Fruit fly (Drosophila melanogaster) whole organism, embryonic: ENCODE results near the gene CG8861.

Experiments
- B-H2 ChIP-seq: fragments of 200-800 bp; sonication (Bioruptor generic); optimal IDR thresholded peaks from 2 replicates; lab custom pipeline; 2018; ENCODE audit warnings: missing biosample characterization, mild to moderate bottlenecking, missing genetic modification characterization
- CG10543 ChIP-seq: fragments of 200-800 bp; sonication (Bioruptor generic); optimal IDR thresholded peaks from 3 replicates; lab custom pipeline; 2017; ENCODE audit warnings: missing biosample characterization, mild to moderate bottlenecking, missing genetic modification characterization, moderate library complexity
- CG11398 ChIP-seq: fragments of 200-800 bp; sonication (Bioruptor generic); optimal IDR thresholded peaks from 2 replicates; lab custom pipeline; 2016; ENCODE audit warnings: missing biosample characterization, missing genetic modification characterization
- CG12391 ChIP-seq: fragments of 200-800 bp; sonication (Bioruptor generic); optimal IDR thresholded peaks from 3 replicates; lab custom pipeline; 2018; ENCODE audit warnings: missing biosample characterization, mild to moderate bottlenecking, missing genetic modification characterization, moderate library complexity
- CG13624 ChIP-seq: fragments of 200-800 bp; sonication (Bioruptor generic); optimal IDR thresholded peaks from 2 replicates; lab custom pipeline; 2016; ENCODE audit warnings: missing biosample characterization, missing genetic modification characterization
- CG14441 ChIP-seq: fragments of 200-800 bp; sonication (Bioruptor generic); IDR thresholded peaks from 2 replicates; pipeline ENCODE4 v1.3.6; 2022; ENCODE audit warnings: missing biosample characterization, missing genetic modification characterization
- CG15479 ChIP-seq: fragments of 200-800 bp; sonication (Bioruptor generic); optimal IDR thresholded peaks from 3 replicates; lab custom pipeline; 2019; ENCODE audit warnings: missing biosample characterization, mild to moderate bottlenecking, missing genetic modification characterization, moderate library complexity
- CG17568 ChIP-seq: fragments of 200-800 bp; sonication (Bioruptor generic); optimal IDR thresholded peaks from 2 replicates; lab custom pipeline; 2018; ENCODE audit warnings: missing biosample characterization, mild to moderate bottlenecking, missing genetic modification characterization, moderate library complexity
- CG2678 ChIP-seq: fragments of 200-800 bp; sonication (Bioruptor generic); optimal IDR thresholded peaks from 3 replicates; lab custom pipeline; 2019; ENCODE audit warnings: missing biosample characterization, mild to moderate bottlenecking, missing genetic modification characterization, moderate library complexity
- CG2889 ChIP-seq: fragments of 200-800 bp; sonication (Bioruptor generic); IDR thresholded peaks from 3 replicates; pipeline ENCODE4 v1.3.6; 2022; ENCODE audit warnings: missing biosample characterization, missing genetic modification characterization
- CG33213 ChIP-seq: fragments of 200-800 bp; sonication (Bioruptor generic); optimal IDR thresholded peaks from 3 replicates; lab custom pipeline; 2016; ENCODE audit warnings: missing biosample characterization, missing genetic modification characterization
- CG3838 ChIP-seq: fragments of 200-800 bp; sonication (Bioruptor generic); optimal IDR thresholded peaks from 3 replicates; lab custom pipeline; 2016; ENCODE audit warnings: missing biosample characterization, missing genetic modification characterization
- CG4707 ChIP-seq: fragments of 200-800 bp; sonication (Bioruptor generic); optimal IDR thresholded peaks from 2 replicates; lab custom pipeline; 2018; ENCODE audit warnings: missing biosample characterization, mild to moderate bottlenecking, missing genetic modification characterization, moderate library complexity
- CG6854 ChIP-seq: fragments of 200-800 bp; sonication (Bioruptor generic); optimal IDR thresholded peaks from 3 replicates; lab custom pipeline; 2017; ENCODE audit warnings: missing biosample characterization, mild to moderate bottlenecking, missing genetic modification characterization
- CG7987 ChIP-seq: fragments of 200-800 bp; sonication (Bioruptor generic); optimal IDR thresholded peaks from 2 replicates; lab custom pipeline; 2018; ENCODE audit warnings: missing biosample characterization, mild to moderate bottlenecking, missing genetic modification characterization, moderate library complexity
- CG9437 ChIP-seq: fragments of 200-800 bp; sonication (Bioruptor generic); optimal IDR thresholded peaks from 2 replicates; lab custom pipeline; 2018; ENCODE audit warnings: missing biosample characterization, mild to moderate bottlenecking, missing genetic modification characterization
- CG9932 ChIP-seq: fragments of 200-800 bp; sonication (Bioruptor generic); IDR thresholded peaks from 2 replicates; pipeline ENCODE4 v1.3.6; 2022; ENCODE audit warnings: missing biosample characterization, missing genetic modification characterization
- D19B ChIP-seq: fragments of 200-800 bp; sonication (Bioruptor generic); optimal IDR thresholded peaks from 2 replicates; lab custom pipeline; 2017; ENCODE audit warnings: missing biosample characterization, mild to moderate bottlenecking, missing genetic modification characterization
- Dll ChIP-seq: fragments of 200-800 bp; sonication (Bioruptor generic); IDR thresholded peaks from 4 replicates; pipeline ENCODE4 v1.3.6; 2022; ENCODE audit warnings: missing biosample characterization, missing genetic modification characterization; ENCODE audit not compliant: partially characterized antibody
- Fer2 ChIP-seq: fragments of 200-800 bp; sonication (Bioruptor generic); optimal IDR thresholded peaks from 2 replicates; lab custom pipeline; 2018; ENCODE audit warnings: missing biosample characterization, mild to moderate bottlenecking, missing genetic modification characterization, moderate library complexity
- Lhr ChIP-seq: fragments of 200-800 bp; sonication (Bioruptor generic); optimal IDR thresholded peaks from 3 replicates; lab custom pipeline; 2017; ENCODE audit warnings: mild to moderate bottlenecking, missing biosample characterization, missing genetic modification reagents, missing genetic modification characterization
- MBD-R2 ChIP-seq: fragments of 200-800 bp; sonication (Bioruptor generic); IDR thresholded peaks from 2 replicates; pipeline ENCODE4 v1.3.6; 2022; ENCODE audit warnings: missing biosample characterization, missing genetic modification characterization
- Oli ChIP-seq: fragments of 200-800 bp; sonication (Bioruptor generic); optimal IDR thresholded peaks from 2 replicates; lab custom pipeline; 2018; ENCODE audit warnings: missing biosample characterization, mild to moderate bottlenecking, missing genetic modification characterization, moderate library complexity
- Side ChIP-seq: fragments of 200-800 bp; sonication (Bioruptor generic); optimal IDR thresholded peaks from 2 replicates; lab custom pipeline; 2016; ENCODE audit warnings: missing biosample characterization, missing genetic modification characterization
- Ssrp ChIP-seq: fragments of 200-800 bp; sonication (Bioruptor generic); optimal IDR thresholded peaks from 2 replicates; lab custom pipeline; 2018; ENCODE audit warnings: missing biosample characterization, mild to moderate bottlenecking, missing genetic modification characterization, moderate library complexity
- Usf ChIP-seq: fragments of 200-800 bp; sonication (Bioruptor generic); optimal IDR thresholded peaks from 2 replicates; lab custom pipeline; 2017; ENCODE audit warnings: missing genotype, missing biosample characterization, missing genetic modification characterization
- amos ChIP-seq: fragments of 200-800 bp; sonication (Bioruptor generic); IDR thresholded peaks from 2 replicates; pipeline ENCODE4 v1.3.6; 2022; ENCODE audit warnings: missing biosample characterization, missing genetic modification characterization; ENCODE audit not compliant: partially characterized antibody
- aop ChIP-seq: fragments of 200-800 bp; sonication (Bioruptor generic); IDR thresholded peaks from 2 replicates; pipeline ENCODE4 v1.3.6; 2022; ENCODE audit warnings: missing biosample characterization, missing genetic modification characterization
- ara ChIP-seq: fragments of 200-800 bp; sonication (Bioruptor generic); IDR thresholded peaks from 2 replicates; pipeline ENCODE4 v1.3.6; 2022; ENCODE audit warnings: missing biosample characterization, missing genetic modification characterization
- btn ChIP-seq: fragments of 200-800 bp; sonication (Bioruptor generic); optimal IDR thresholded peaks from 2 replicates; lab custom pipeline; 2016; ENCODE audit warnings: missing biosample characterization, missing genetic modification characterization
- dati ChIP-seq: fragments of 200-800 bp; sonication (Bioruptor generic); IDR thresholded peaks from 2 replicates; pipeline ENCODE4 v1.3.6; 2022; ENCODE audit warnings: missing biosample characterization, missing genetic modification characterization
- disco-r ChIP-seq: fragments of 200-800 bp; sonication (Bioruptor generic); optimal IDR thresholded peaks from 2 replicates; lab custom pipeline; 2016; ENCODE audit warnings: missing biosample characterization, missing genetic modification characterization
- ewg ChIP-seq: fragments of 200-800 bp; sonication (Bioruptor generic); optimal IDR thresholded peaks from 3 replicates; lab custom pipeline; 2017; ENCODE audit warnings: mild to moderate bottlenecking, missing biosample characterization, missing genetic modification reagents, missing genetic modification characterization
- kah ChIP-seq: fragments of 200-800 bp; sonication (Bioruptor generic); optimal IDR thresholded peaks from 2 replicates; lab custom pipeline; 2018; ENCODE audit warnings: missing biosample characterization, mild to moderate bottlenecking, missing genetic modification characterization
- ken ChIP-seq: fragments of 200-800 bp; sonication (Bioruptor generic); IDR thresholded peaks from 3 replicates; pipeline ENCODE4 v1.3.6; 2022; ENCODE audit warnings: missing biosample characterization, missing genetic modification characterization
- kni ChIP-seq: fragments of 200-800 bp; sonication (Bioruptor generic); optimal IDR thresholded peaks from 3 replicates; lab custom pipeline; 2017; ENCODE audit warnings: mild to moderate bottlenecking, missing biosample characterization, missing genetic modification reagents, missing genetic modification characterization
- lbe ChIP-seq: fragments of 200-800 bp; sonication (Bioruptor generic); optimal IDR thresholded peaks from 2 replicates; lab custom pipeline; 2016; ENCODE audit warnings: missing biosample characterization, mild to moderate bottlenecking, missing genetic modification characterization
- nom ChIP-seq: fragments of 200-800 bp; sonication (Bioruptor generic); optimal IDR thresholded peaks from 2 replicates; lab custom pipeline; 2017; ENCODE audit warnings: missing biosample characterization, missing genetic modification characterization, mild to moderate bottlenecking, moderate library complexity, missing genetic modification reagents
- pb ChIP-seq: fragments of 200-800 bp; sonication (Bioruptor generic); optimal IDR thresholded peaks from 3 replicates; lab custom pipeline; 2016; ENCODE audit warnings: missing biosample characterization, missing genetic modification characterization
- pfk ChIP-seq: fragments of 200-800 bp; sonication (Bioruptor generic); optimal IDR thresholded peaks from 2 replicates; lab custom pipeline; 2018; ENCODE audit warnings: missing biosample characterization, mild to moderate bottlenecking, missing genetic modification characterization, moderate library complexity
- run ChIP-seq: fragments of 200-800 bp; sonication (Bioruptor generic); optimal IDR thresholded peaks from 3 replicates; lab custom pipeline; 2018; ENCODE audit warnings: missing biosample characterization, mild to moderate bottlenecking, missing genetic modification characterization
- sens-2 ChIP-seq: fragments of 200-800 bp; sonication (Bioruptor generic); IDR thresholded peaks from 2 replicates; pipeline ENCODE4 v1.3.6; 2022; ENCODE audit warnings: missing biosample characterization, missing genetic modification characterization
- seq ChIP-seq: fragments of 200-800 bp; sonication (Bioruptor generic); IDR thresholded peaks from 2 replicates; pipeline ENCODE4 v1.3.6; 2022; ENCODE audit warnings: missing biosample characterization, missing genetic modification characterization
- sna ChIP-seq: fragments of 200-800 bp; sonication (Bioruptor generic); IDR thresholded peaks from 2 replicates; pipeline ENCODE4 v1.3.6; 2022; ENCODE audit warnings: missing biosample characterization, missing genetic modification characterization; ENCODE audit not compliant: partially characterized antibody
- so ChIP-seq: fragments of 200-800 bp; sonication (Bioruptor generic); IDR thresholded peaks from 3 replicates; pipeline ENCODE4 v1.3.6; 2022; ENCODE audit warnings: missing biosample characterization, missing genetic modification characterization
- sqz ChIP-seq: fragments of 200-800 bp; sonication (Bioruptor generic); optimal IDR thresholded peaks from 3 replicates; lab custom pipeline; 2018; ENCODE audit warnings: missing biosample characterization, mild to moderate bottlenecking, missing genetic modification characterization
- trh ChIP-seq: fragments of 200-800 bp; sonication (Bioruptor generic); optimal IDR thresholded peaks from 2 replicates; lab custom pipeline; 2016; ENCODE audit warnings: missing biosample characterization, missing genetic modification characterization
- vnd ChIP-seq: fragments of 200-800 bp; sonication (Bioruptor generic); IDR thresholded peaks from 3 replicates; pipeline ENCODE4 v1.3.6; 2022; ENCODE audit warnings: missing biosample characterization, missing genetic modification characterization; ENCODE audit not compliant: partially characterized antibody
- zf30C ChIP-seq: fragments of 200-800 bp; sonication (Bioruptor generic); optimal IDR thresholded peaks from 3 replicates; lab custom pipeline; 2018; ENCODE audit warnings: missing biosample characterization, mild to moderate bottlenecking, missing genetic modification characterization

CG8861 gene

dm6 chr3R:9246879-9247621 is 81.3 kb downstream of the CG8861 start (continued):
- TF ChIP-seq aop (GFP tag; lab: Robert Waterston, UW) (no peak), CG11398 (peak; percentile 45), Ssrp (peak; percentile 63), amos (GFP tag; lab: Robert Waterston, UW) (no peak), CG33213 (GFP tag; lab: Kevin White, UChicago) (no peak), ara (GFP tag; lab: Robert Waterston, UW) (peak; percentile 65), dati (GFP tag; lab: Robert Waterston, UW) (no peak), seq (GFP tag; lab: Robert Waterston, UW) (no peak; the same call in 1 of the 2 replicates), MBD-R2 (no peak), D19B (GFP tag; lab: Kevin White, UChicago) (no peak), B-H2 (no peak), CG9437 (peak; percentile 50), vnd (GFP tag; lab: Robert Waterston, UW) (no peak), ewg (GFP tag; lab: Kevin White, UChicago) (peak; percentile 42), lbe (GFP tag; lab: Kevin White, UChicago) (peak; percentile 69), CG4707 (GFP tag; lab: Kevin White, UChicago) (peak; percentile 15), Fer2 (tag; lab: Kevin White, UChicago) (no peak), btn (GFP tag; lab: Kevin White, UChicago) (peak; percentile 27), trh (GFP tag; lab: Kevin White, UChicago) (no peak), CG15479 (no peak), CG7987 (GFP tag; lab: Kevin White, UChicago) (no peak), sqz (GFP tag; lab: Kevin White, UChicago) (peak; percentile 96), pfk (GFP tag; lab: Kevin White, UChicago) (no peak), sna (GFP tag; lab: Robert Waterston, UW) (no peak), nom (GFP tag; lab: Kevin White, UChicago) (peak; percentile 61), ken (GFP tag; lab: Robert Waterston, UW) (peak; percentile 37; the same call in 1 of the 3 replicates), kni (GFP tag; lab: Kevin White, UChicago) (peak; percentile 86), CG2889 (GFP tag; lab: Robert Waterston, UW) (no peak), CG13624 (GFP tag; lab: Kevin White, UChicago) (no peak), run (tag; lab: Kevin White, UChicago) (no peak), CG9932 (GFP tag; lab: Robert Waterston, UW) (no peak), CG2678 (tag; lab: Kevin White, UChicago) (peak; percentile 82), pb (GFP tag; lab: Kevin White, UChicago) (no peak), Usf (GFP tag; lab: Kevin White, UChicago) (peak; percentile 22), disco-r (GFP tag; lab: Kevin White, UChicago) (no peak), so (no peak), CG3838 (no peak), CG14441 (no peak), zf30C (GFP tag; lab: Kevin White, UChicago) (peak; percentile 83), Lhr (GFP tag; lab: Kevin White, UChicago) (peak; percentile 36), sens-2 (GFP tag; lab: Robert Waterston, UW) (peak; percentile 66; the same call in 1 of the 2 replicates), CG17568 (GFP tag; lab: Kevin White, UChicago) (peak; percentile 25), kah (GFP tag; lab: Kevin White, UChicago) (no peak), CG6854 (GFP tag; lab: Kevin White, UChicago) (no peak), CG12391 (tag; lab: Kevin White, UChicago) (peak; percentile 78), Oli (peak; percentile 73), Side (GFP tag; lab: Kevin White, UChicago) (peak; percentile 60), CG10543 (GFP tag; lab: Kevin White, UChicago) (no peak), Dll (GFP tag; lab: Robert Waterston, UW) (no peak)
